Worm (Caenorhabditis elegans) whole organism, L4 larva: ENCODE measurements around the gene str-60.

ENCODE experiments used
- ama-1 ChIP-seq: fragments of 150-350 bp; optimal IDR thresholded peaks from 2 replicates; lab custom pipeline; 2014; ENCODE audit warnings: inconsistent platforms, mixed read lengths
- ceh-44 ChIP-seq: fragments of 200-800 bp; sonication (Bioruptor generic); IDR thresholded peaks from 2 replicates; pipeline ENCODE4 v1.3.6; 2022; ENCODE audit warnings: missing genetic modification reagents, missing genetic modification characterization, missing compliant biosample characterization
- cey-2 ChIP-seq: sonication (generic microtip); optimal IDR thresholded peaks from 3 replicates; lab custom pipeline; 2017; ENCODE audit warnings: missing genetic modification characterization, mild to moderate bottlenecking, missing compliant biosample characterization, antibody characterized with exemption, borderline replicate concordance; ENCODE audit not compliant: insufficient read depth
- daf-12 ChIP-seq: fragments of 150-350 bp; optimal IDR thresholded peaks from 2 replicates; lab custom pipeline; 2014; ENCODE audit warnings: missing biosample characterization, missing genetic modification reagents, missing genetic modification characterization
- fos-1 ChIP-seq: fragments of 150-350 bp; optimal IDR thresholded peaks from 2 replicates; lab custom pipeline; 2014; ENCODE audit warnings: missing biosample characterization, missing genetic modification characterization
- hif-1 ChIP-seq, 2 experiments: sonication (generic microtip); optimal IDR thresholded peaks; 2 replicates each; lab custom pipeline; 2016 to 2017; ENCODE audit warnings: missing compliant biosample characterization in 2 of 2, missing genetic modification characterization in 2 of 2, missing genetic modification reagents in 2 of 2, missing genotype in 2 of 2, mild to moderate bottlenecking in 1 of 2
- lin-15B ChIP-seq: fragments of 150-350 bp; sonication (generic microtip); optimal IDR thresholded peaks from 3 replicates; lab custom pipeline; 2014; ENCODE audit warnings: missing biosample characterization, missing genetic modification characterization
- lin-39 ChIP-seq: fragments of 150-350 bp; optimal IDR thresholded peaks from 2 replicates; lab custom pipeline; 2014; ENCODE audit warnings: missing biosample characterization, missing genetic modification reagents, missing genetic modification characterization
- mdl-1 ChIP-seq, 2 experiments: fragments of 150-350 bp in 1 of 2; sonication (generic microtip) in 1 of 2; optimal IDR thresholded peaks; 2 replicates each; lab custom pipeline; 2014 to 2017; ENCODE audit warnings: missing biosample characterization in 2 of 2, missing genetic modification characterization in 2 of 2
- mep-1 ChIP-seq: fragments of 150-350 bp; sonication (generic microtip); optimal IDR thresholded peaks from 3 replicates; lab custom pipeline; 2014; ENCODE audit warnings: missing biosample characterization, missing genetic modification characterization
- nhr-237 ChIP-seq: sonication (generic microtip); optimal IDR thresholded peaks from 2 replicates; lab custom pipeline; 2017; ENCODE audit warnings: missing biosample characterization, missing genetic modification characterization
- nhr-77 ChIP-seq: fragments of 150-350 bp; optimal IDR thresholded peaks from 2 replicates; lab custom pipeline; 2014; ENCODE audit warnings: missing biosample characterization, missing genetic modification characterization
- pha-4 ChIP-seq, 2 experiments: fragments of 150-350 bp in 1 of 2; fragments of 200-800 bp in 1 of 2; sonication (Bioruptor generic) in 1 of 2; IDR thresholded peaks in 1 of 2; optimal IDR thresholded peaks in 1 of 2; 2 replicates each; pipeline versions ENCODE4 v1.3.6 to Lab custom; 2014 to 2022; ENCODE audit warnings: missing genetic modification characterization in 2 of 2, missing genetic modification reagents in 2 of 2, missing biosample characterization in 1 of 2, missing compliant biosample characterization in 1 of 2

DNA sequence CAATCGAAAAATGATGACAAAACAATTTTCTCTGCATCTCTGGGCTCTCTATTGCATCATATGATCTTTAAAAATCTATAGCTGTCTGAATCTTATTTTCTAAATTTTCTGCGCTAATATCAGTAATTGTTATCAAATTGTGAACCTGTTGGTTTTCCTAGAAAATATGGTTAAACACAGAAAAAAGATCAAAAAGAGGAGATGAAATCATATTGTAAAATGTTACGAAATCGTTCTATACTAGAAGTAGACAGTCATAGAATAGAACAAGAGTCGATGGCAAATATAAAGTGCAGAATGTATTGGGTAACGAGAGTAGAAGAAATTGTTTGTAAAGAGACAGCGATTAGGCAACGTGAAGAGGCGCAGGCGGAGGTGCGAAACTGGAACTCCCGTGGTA, 17.1 kb upstream of the str-60 start:
- TF ChIP-seq hif-1 (tag; optimal IDR thresholded peaks at IDR 0.05; lab: Kevin White, UChicago): peak in 1 of 2 experiments; percentile 37
- TF ChIP-seq fos-1 (tag; lab: Kevin White, UChicago): no peak
- no peak for TF ChIP-seq daf-12 (tag; lab: Kevin White, UChicago)
- TF ChIP-seq nhr-77 (tag; lab: Kevin White, UChicago): peak; percentile 75
- peak in 1 of 2 experiments; percentile 47 for TF ChIP-seq mdl-1 (tag; optimal IDR thresholded peaks at IDR 0.05; lab: Kevin White, UChicago)
- TF ChIP-seq ama-1 (lab: Kevin White, UChicago): no peak
- no peak for TF ChIP-seq lin-15B (tag; lab: Kevin White, UChicago)
- no peak for TF ChIP-seq lin-39 (tag; lab: Kevin White, UChicago)
- no peak for TF ChIP-seq ceh-44 (GFP tag; lab: Robert Waterston, UW)
- no peak for TF ChIP-seq nhr-237 (tag; lab: Kevin White, UChicago)
- peak; percentile 50 for TF ChIP-seq mep-1 (tag; lab: Kevin White, UChicago)
- TF ChIP-seq pha-4 (GFP tag; IDR thresholded peaks at IDR 0.05; lab: Robert Waterston, UW): no peak
- no peak for TF ChIP-seq pha-4 (tag; optimal IDR thresholded peaks at IDR 0.05; lab: Kevin White, UChicago)
- TF ChIP-seq cey-2 (tag; lab: Kevin White, UChicago): peak; percentile 82
